Fruit fly (Drosophila melanogaster) whole organism, embryonic: Measurements from ENCODE around the gene CG10570.

Experiments
- Adf1 ChIP-seq: fragments of 200-800 bp; sonication (Bioruptor generic); IDR thresholded peaks from 2 replicates; pipeline ENCODE4 v1.3.6; 2022; ENCODE audit warnings: missing biosample characterization, missing genetic modification characterization
- Asciz ChIP-seq: fragments of 200-800 bp; sonication (Bioruptor generic); optimal IDR thresholded peaks from 2 replicates; lab custom pipeline; 2017; ENCODE audit warnings: missing biosample characterization, mild to moderate bottlenecking, missing genetic modification characterization, missing genetic modification reagents
- BEAF-32 ChIP-seq: fragments of 200-800 bp; sonication (Bioruptor generic); optimal IDR thresholded peaks from 3 replicates; lab custom pipeline; 2017; ENCODE audit warnings: missing biosample characterization, missing genetic modification characterization, mild to moderate bottlenecking, moderate library complexity, missing genetic modification reagents
- Blimp-1 ChIP-seq: fragments of 200-800 bp; sonication (Bioruptor generic); optimal IDR thresholded peaks from 3 replicates; lab custom pipeline; 2018; ENCODE audit warnings: missing biosample characterization, missing genetic modification characterization, mild to moderate bottlenecking, moderate library complexity, missing genetic modification reagents
- CG10209 ChIP-seq: fragments of 200-800 bp; sonication (Bioruptor generic); optimal IDR thresholded peaks from 3 replicates; lab custom pipeline; 2017; ENCODE audit warnings: missing biosample characterization, mild to moderate bottlenecking, missing genetic modification characterization, missing genetic modification reagents
- CG10462 ChIP-seq: fragments of 200-800 bp; sonication (Bioruptor generic); optimal IDR thresholded peaks from 2 replicates; lab custom pipeline; 2016; ENCODE audit warnings: missing biosample characterization, missing genetic modification characterization
- CG11247 ChIP-seq: fragments of 200-800 bp; sonication (Bioruptor generic); IDR thresholded peaks from 2 replicates; pipeline ENCODE4 v1.3.6; 2022; ENCODE audit warnings: missing biosample characterization, missing genetic modification characterization
- CG11504 ChIP-seq: fragments of 200-800 bp; sonication (Bioruptor generic); optimal IDR thresholded peaks from 3 replicates; lab custom pipeline; 2019; ENCODE audit warnings: missing biosample characterization, mild to moderate bottlenecking, missing genetic modification characterization, moderate library complexity
- CG11723 ChIP-seq: fragments of 200-800 bp; sonication (Bioruptor generic); optimal IDR thresholded peaks from 2 replicates; lab custom pipeline; 2017; ENCODE audit warnings: missing biosample characterization, mild to moderate bottlenecking, missing genetic modification characterization
- CG13296 ChIP-seq: fragments of 200-800 bp; sonication (Bioruptor generic); optimal IDR thresholded peaks from 3 replicates; lab custom pipeline; 2018; ENCODE audit warnings: missing biosample characterization, mild to moderate bottlenecking, missing genetic modification characterization
- CG14441 ChIP-seq: fragments of 200-800 bp; sonication (Bioruptor generic); IDR thresholded peaks from 2 replicates; pipeline ENCODE4 v1.3.6; 2022; ENCODE audit warnings: missing biosample characterization, missing genetic modification characterization
- CG17568 ChIP-seq: fragments of 200-800 bp; sonication (Bioruptor generic); optimal IDR thresholded peaks from 2 replicates; lab custom pipeline; 2018; ENCODE audit warnings: missing biosample characterization, mild to moderate bottlenecking, missing genetic modification characterization, moderate library complexity
- CG31388 ChIP-seq: fragments of 200-800 bp; sonication (Bioruptor generic); optimal IDR thresholded peaks from 2 replicates; lab custom pipeline; 2016; ENCODE audit warnings: missing biosample characterization, missing genetic modification characterization
- CG3163 ChIP-seq: fragments of 200-800 bp; sonication (Bioruptor generic); optimal IDR thresholded peaks from 3 replicates; lab custom pipeline; 2016; ENCODE audit warnings: missing biosample characterization, missing genetic modification characterization
- CG3995 ChIP-seq: fragments of 200-800 bp; sonication (Bioruptor generic); optimal IDR thresholded peaks from 3 replicates; lab custom pipeline; 2016; ENCODE audit warnings: missing biosample characterization, missing genetic modification characterization
- CG6654 ChIP-seq: fragments of 200-800 bp; sonication (Bioruptor generic); optimal IDR thresholded peaks from 2 replicates; lab custom pipeline; 2017; ENCODE audit warnings: missing biosample characterization, mild to moderate bottlenecking, missing genetic modification characterization
- CG6813 ChIP-seq: fragments of 200-800 bp; sonication (Bioruptor generic); optimal IDR thresholded peaks from 2 replicates; lab custom pipeline; 2017; ENCODE audit warnings: missing biosample characterization, missing genetic modification characterization, mild to moderate bottlenecking, moderate library complexity, missing genetic modification reagents
- CG7839 ChIP-seq: fragments of 200-800 bp; sonication (Bioruptor generic); optimal IDR thresholded peaks from 3 replicates; lab custom pipeline; 2018; ENCODE audit warnings: missing biosample characterization, mild to moderate bottlenecking, missing genetic modification characterization, moderate library complexity
- CG8290 ChIP-seq, 3 experiments: fragments of 200-800 bp; sonication (Bioruptor generic); optimal IDR thresholded peaks; 2 replicates each; lab custom pipeline; 2016 to 2019; ENCODE audit warnings: missing biosample characterization in 3 of 3, missing genetic modification characterization in 3 of 3, mild to moderate bottlenecking in 2 of 3, moderate library complexity in 1 of 3
- CHES-1-like ChIP-seq: fragments of 200-800 bp; sonication (Bioruptor generic); optimal IDR thresholded peaks from 2 replicates; lab custom pipeline; 2016; ENCODE audit warnings: missing biosample characterization, missing genetic modification characterization
- Fer1 ChIP-seq: fragments of 200-800 bp; sonication (Bioruptor generic); optimal IDR thresholded peaks from 2 replicates; lab custom pipeline; 2017; ENCODE audit warnings: missing biosample characterization, mild to moderate bottlenecking, missing genetic modification characterization
- Gsc ChIP-seq: fragments of 200-800 bp; sonication (Bioruptor generic); IDR thresholded peaks from 2 replicates; pipeline ENCODE4 v1.3.6; 2022; ENCODE audit warnings: missing biosample characterization, missing genetic modification characterization
- H15 ChIP-seq: fragments of 200-800 bp; sonication (Bioruptor generic); IDR thresholded peaks from 3 replicates; pipeline ENCODE4 v1.3.6; 2022; ENCODE audit warnings: missing biosample characterization, missing genetic modification characterization
- Hmx ChIP-seq: fragments of 200-800 bp; sonication (Bioruptor generic); optimal IDR thresholded peaks from 2 replicates; lab custom pipeline; 2016; ENCODE audit warnings: missing biosample characterization, missing genetic modification characterization
- Jarid2 ChIP-seq: fragments of 200-800 bp; sonication (Bioruptor generic); optimal IDR thresholded peaks from 3 replicates; lab custom pipeline; 2017; ENCODE audit warnings: mild to moderate bottlenecking, missing biosample characterization, missing genetic modification reagents, missing genetic modification characterization
- ab ChIP-seq: fragments of 200-800 bp; sonication (Bioruptor generic); optimal IDR thresholded peaks from 2 replicates; lab custom pipeline; 2016; ENCODE audit warnings: missing biosample characterization, missing genetic modification characterization
- abd-A ChIP-seq: fragments of 200-800 bp; sonication (Bioruptor generic); optimal IDR thresholded peaks from 3 replicates; lab custom pipeline; 2019; ENCODE audit warnings: missing biosample characterization, mild to moderate bottlenecking, missing genetic modification characterization, moderate library complexity
- bab2 ChIP-seq: fragments of 200-800 bp; sonication (Bioruptor generic); optimal IDR thresholded peaks from 2 replicates; lab custom pipeline; 2016; ENCODE audit warnings: missing biosample characterization, missing genetic modification characterization
- bcd ChIP-seq: fragments of 200-800 bp; sonication (Bioruptor generic); optimal IDR thresholded peaks from 2 replicates; lab custom pipeline; 2017; ENCODE audit warnings: missing biosample characterization, mild to moderate bottlenecking, missing genetic modification characterization
- bowl ChIP-seq: fragments of 200-800 bp; sonication (Bioruptor generic); IDR thresholded peaks from 2 replicates; pipeline ENCODE4 v1.3.6; 2022; ENCODE audit warnings: missing biosample characterization, missing genetic modification characterization
- bsh ChIP-seq, 2 experiments: fragments of 200-800 bp; sonication (Bioruptor generic); optimal IDR thresholded peaks; 2 replicates each; lab custom pipeline; 2017 to 2018; ENCODE audit warnings: mild to moderate bottlenecking in 2 of 2, missing biosample characterization in 2 of 2, missing genetic modification characterization in 2 of 2, moderate library complexity in 1 of 2
- crc ChIP-seq: fragments of 200-800 bp; sonication (Bioruptor generic); optimal IDR thresholded peaks from 2 replicates; lab custom pipeline; 2016; ENCODE audit warnings: missing biosample characterization, missing genetic modification characterization
- danr ChIP-seq: fragments of 200-800 bp; sonication (Bioruptor generic); IDR thresholded peaks from 2 replicates; pipeline ENCODE4 v1.3.6; 2022; ENCODE audit warnings: missing biosample characterization, missing genetic modification characterization
- dmrt99B ChIP-seq: fragments of 200-800 bp; sonication (Bioruptor generic); optimal IDR thresholded peaks from 2 replicates; lab custom pipeline; 2018; ENCODE audit warnings: missing biosample characterization, mild to moderate bottlenecking, missing genetic modification characterization, moderate library complexity
- fd102C ChIP-seq: fragments of 200-800 bp; sonication (Bioruptor generic); optimal IDR thresholded peaks from 2 replicates; lab custom pipeline; 2018; ENCODE audit warnings: missing biosample characterization, mild to moderate bottlenecking, missing genetic modification characterization, moderate library complexity
- fd3F ChIP-seq: fragments of 200-800 bp; sonication (Bioruptor generic); optimal IDR thresholded peaks from 2 replicates; lab custom pipeline; 2018; ENCODE audit warnings: missing biosample characterization, mild to moderate bottlenecking, missing genetic modification characterization, moderate library complexity
- fd96Cb ChIP-seq: fragments of 200-800 bp; sonication (Bioruptor generic); optimal IDR thresholded peaks from 2 replicates; lab custom pipeline; 2018; ENCODE audit warnings: missing biosample characterization, mild to moderate bottlenecking, missing genetic modification characterization, moderate library complexity
- jumu ChIP-seq: fragments of 200-800 bp; sonication (Bioruptor generic); optimal IDR thresholded peaks from 3 replicates; lab custom pipeline; 2016; ENCODE audit warnings: missing biosample characterization, missing genetic modification characterization
- lmd ChIP-seq: fragments of 200-800 bp; sonication (Bioruptor generic); IDR thresholded peaks from 2 replicates; pipeline ENCODE4 v1.3.6; 2022; ENCODE audit warnings: missing biosample characterization, missing genetic modification characterization
- nmo ChIP-seq: fragments of 200-800 bp; sonication (Bioruptor generic); optimal IDR thresholded peaks from 2 replicates; lab custom pipeline; 2018; ENCODE audit warnings: missing biosample characterization, mild to moderate bottlenecking, missing genetic modification characterization, moderate library complexity
- odd ChIP-seq: fragments of 200-800 bp; sonication (Bioruptor generic); optimal IDR thresholded peaks from 2 replicates; lab custom pipeline; 2017; ENCODE audit warnings: missing biosample characterization, mild to moderate bottlenecking, missing genetic modification characterization
- scrt ChIP-seq: fragments of 200-800 bp; sonication (Bioruptor generic); optimal IDR thresholded peaks from 2 replicates; lab custom pipeline; 2018; ENCODE audit warnings: missing biosample characterization, mild to moderate bottlenecking, missing genetic modification characterization, moderate library complexity
- sima ChIP-seq: fragments of 200-800 bp; sonication (Bioruptor generic); optimal IDR thresholded peaks from 2 replicates; lab custom pipeline; 2016; ENCODE audit warnings: missing biosample characterization, missing genetic modification characterization
- sug ChIP-seq: fragments of 200-800 bp; optimal IDR thresholded peaks from 2 replicates; lab custom pipeline; 2019; ENCODE audit warnings: missing biosample characterization, mild to moderate bottlenecking, missing genetic modification characterization, moderate library complexity
- wdn ChIP-seq: fragments of 200-800 bp; sonication (Bioruptor generic); IDR thresholded peaks from 2 replicates; pipeline ENCODE4 v1.3.6; 2022; ENCODE audit warnings: missing biosample characterization, missing genetic modification characterization

Gene CG10570

dm6 chr2L:18810960-18811642, at the start of gene CG10570, which contains the start of gene CG42502 (continued):
- TF ChIP-seq bsh (GFP tag; optimal IDR thresholded peaks at IDR 0.05; lab: Kevin White, UChicago): no peak
- no peak for TF ChIP-seq abd-A (tag; lab: Kevin White, UChicago)
- TF ChIP-seq Gsc (GFP tag; lab: Robert Waterston, UW): no peak
- TF ChIP-seq, all 482 proteins: peak for 27

DNA sequence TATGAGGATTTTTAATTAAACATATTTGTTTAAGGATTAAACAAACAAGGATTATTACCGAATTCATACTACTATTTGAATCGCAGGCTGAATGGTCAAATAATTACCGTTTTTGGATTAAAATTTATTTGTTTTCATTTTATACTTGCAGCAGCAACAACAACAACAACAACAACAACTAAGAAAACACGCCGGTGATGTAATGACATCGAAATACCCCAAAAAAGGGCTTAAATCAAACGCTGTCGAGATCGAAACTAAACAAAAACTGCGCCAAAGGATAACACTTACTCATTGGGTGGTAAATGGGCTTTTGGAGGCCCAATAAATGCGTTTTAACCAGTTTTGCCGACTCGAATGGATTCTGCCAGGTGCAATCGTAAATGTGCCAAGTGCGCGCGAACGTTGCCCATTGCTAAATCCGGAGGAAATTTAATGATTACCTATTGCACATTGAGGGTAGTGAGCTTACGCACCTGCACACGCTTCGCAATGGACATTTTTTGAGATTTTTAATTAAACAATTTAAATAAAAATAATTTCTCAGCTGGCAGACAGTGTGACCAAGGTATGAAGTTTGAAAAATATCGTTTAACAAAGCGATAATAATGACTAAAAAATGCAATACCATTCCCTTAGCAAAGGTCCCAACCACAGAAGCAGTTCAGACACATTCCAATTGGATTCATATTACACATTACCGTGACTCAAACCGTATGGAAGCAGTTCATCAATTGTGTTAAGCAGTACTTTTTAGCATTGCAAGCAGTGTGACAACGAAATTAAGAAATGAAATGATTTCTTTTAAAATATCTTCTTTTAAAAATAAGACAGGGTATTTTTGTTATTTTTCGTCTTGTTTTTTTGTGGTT, 47.8 kb upstream of the CG10570 start, which contains the start of the genes CG10602 and mRpL13:
Gene CG10602, minus strand, starts transcription at position 588 of the 872 bp plus-strand sequence.
Gene mRpL13, minus strand, starts transcription at position 588 of the 872 bp plus-strand sequence.
- TF ChIP-seq dmrt99B (tag; lab: Kevin White, UChicago) (no peak), CG10209 (GFP tag; lab: Kevin White, UChicago) (no peak), odd (GFP tag; lab: Kevin White, UChicago) (no peak), Fer1 (GFP tag; lab: Kevin White, UChicago) (no peak), jumu (GFP tag; lab: Kevin White, UChicago) (peak; percentile 8), fd96Cb (tag; lab: Kevin White, UChicago) (no peak), CG11504 (tag; lab: Kevin White, UChicago) (peak; percentile 61), CG6813 (GFP tag; lab: Kevin White, UChicago) (no peak), CG14441 (no peak), Adf1 (GFP tag; lab: Robert Waterston, UW) (no peak), wdn (GFP tag; lab: Robert Waterston, UW) (no peak), sima (no peak), ab (GFP tag; lab: Kevin White, UChicago) (no peak), Asciz (no peak), bcd (no peak), Jarid2 (peak; percentile 31), fd102C (GFP tag; lab: Kevin White, UChicago) (no peak), CG13296 (GFP tag; lab: Kevin White, UChicago) (no peak), bab2 (GFP tag; lab: Kevin White, UChicago) (no peak), H15 (GFP tag; lab: Robert Waterston, UW) (no peak), crc (GFP tag; lab: Kevin White, UChicago) (no peak), CG6654 (GFP tag; lab: Kevin White, UChicago) (no peak), CHES-1-like (GFP tag; lab: Kevin White, UChicago) (peak; percentile 31), danr (GFP tag; lab: Robert Waterston, UW) (no peak), Blimp-1 (GFP tag; lab: Kevin White, UChicago) (no peak), lmd (GFP tag; lab: Robert Waterston, UW) (no peak), BEAF-32 (GFP tag; lab: Kevin White, UChicago) (peak; percentile 58), Hmx (GFP tag; lab: Kevin White, UChicago) (no peak), CG11247 (GFP tag; lab: Robert Waterston, UW) (no peak), CG8290 (GFP tag; optimal IDR thresholded peaks at IDR 0.05; lab: Kevin White, UChicago) (peak; percentile 76), CG8290 (tag; optimal IDR thresholded peaks at IDR 0.05; lab: Kevin White, UChicago) (peak in 1 of 2 experiments; percentile 93), CG3995 (GFP tag; lab: Kevin White, UChicago) (no peak), CG10462 (GFP tag; lab: Kevin White, UChicago) (no peak), CG3163 (GFP tag; lab: Kevin White, UChicago) (peak; percentile 49), CG11723 (no peak), CG7839 (tag; lab: Kevin White, UChicago) (peak; percentile 5), scrt (no peak), CG17568 (GFP tag; lab: Kevin White, UChicago) (no peak), fd3F (no peak), nmo (peak; percentile 76), CG31388 (no peak), bowl (no peak), sug (tag; lab: Kevin White, UChicago) (peak; percentile 47)
